Fruit fly (Drosophila melanogaster) whole organism, wandering third instar larva: ENCODE measurements around the gene CG14443.

Source experiments
- Hr78 ChIP-seq: fragments of >200 bp; optimal IDR thresholded peaks from 2 replicates; lab custom pipeline; 2017; ENCODE audit warnings: missing biosample characterization, missing genetic modification characterization
- dsf ChIP-seq: sonication (Bioruptor generic); optimal IDR thresholded peaks from 2 replicates; lab custom pipeline; 2016; ENCODE audit warnings: missing biosample characterization, missing genetic modification characterization, borderline replicate concordance
- foxo ChIP-seq, 2 experiments: fragments of 200-800 bp; sonication (Bioruptor generic); optimal IDR thresholded peaks; 2 replicates in 1 of 2; 3 replicates in 1 of 2; lab custom pipeline; 2016 to 2017; ENCODE audit warnings: missing biosample characterization in 2 of 2, missing genetic modification characterization in 2 of 2
- pan ChIP-seq: fragments of >200 bp; optimal IDR thresholded peaks from 2 replicates; lab custom pipeline; 2017

dm6 chrX:6646846-6647245, 13.1 kb downstream of the CG14443 start:
- TF ChIP-seq pan (lab: Kevin White, UChicago) (no peak), dsf (GFP tag; lab: Kevin White, UChicago) (no peak), Hr78 (GFP tag; lab: Kevin White, UChicago) (no peak), foxo (GFP tag; optimal IDR thresholded peaks at IDR 0.05; lab: Kevin White, UChicago) (no peak)
